Comparison of ENCODE assay signal across 1 fruit fly cellular context in genomic region chrX:11128828-11129227, dm6.
TF ChIP-seq lines count a peak whose summit lies in the region.

TSS of gene SrpRalpha (minus strand) at chrX:11129087.

TF ChIP-seq in whole organism, embryonic, 481 proteins besides CTCF, POLR2A, EP300 and RAD21 (continued from another document):
- TF ChIP-seq CG4328 (GFP tag; optimal IDR thresholded peaks at IDR 0.05; lab: Kevin White, UChicago): no peak
- TF ChIP-seq CG17359 (tag; optimal IDR thresholded peaks at IDR 0.05; lab: Kevin White, UChicago): peak; percentile 14
- TF ChIP-seq vvl (GFP tag; IDR thresholded peaks at IDR 0.05; lab: Robert Waterston, UW): peak; percentile 63; the same call in 1 of the 2 replicates
- no peak for TF ChIP-seq CG18011 (GFP tag; optimal IDR thresholded peaks at IDR 0.05; lab: Kevin White, UChicago)
- TF ChIP-seq sna (GFP tag; IDR thresholded peaks at IDR 0.05; lab: Robert Waterston, UW; ENCODE audit: partially characterized antibody): 0 out of 2 replicates have a peak, but pooled peaks have one; percentile 16
- TF ChIP-seq Bgb (GFP tag; IDR thresholded peaks at IDR 0.05; lab: Robert Waterston, UW; ENCODE audit: partially characterized antibody): peak; percentile 13; the same call in 1 of the 2 replicates
- TF ChIP-seq Lpt (GFP tag; optimal IDR thresholded peaks at IDR 0.05; lab: Kevin White, UChicago): no peak
- 0 out of 3 replicates have a peak, but pooled peaks have one; percentile 24 for TF ChIP-seq so (GFP tag; IDR thresholded peaks at IDR 0.05; lab: Robert Waterston, UW)
- TF ChIP-seq ara (GFP tag; IDR thresholded peaks at IDR 0.05; lab: Robert Waterston, UW): no peak
- TF ChIP-seq salm (tag; optimal IDR thresholded peaks at IDR 0.05; lab: Kevin White, UChicago): no peak
- TF ChIP-seq zfh2 (GFP tag; optimal IDR thresholded peaks at IDR 0.05; lab: Kevin White, UChicago): no peak
- TF ChIP-seq Scr (GFP tag; IDR thresholded peaks at IDR 0.05; lab: Robert Waterston, UW; ENCODE audit: partially characterized antibody): peak; percentile 42; the same call in 1 of the 2 replicates
- peak in 1 of 2 experiments; percentile 5 for TF ChIP-seq Pdp1 (GFP tag; optimal IDR thresholded peaks at IDR 0.05; lab: Kevin White, UChicago)
- TF ChIP-seq E2f2 (GFP tag; IDR thresholded peaks at IDR 0.05; lab: Robert Waterston, UW): peak; percentile 74
- no peak for TF ChIP-seq CG6254 (GFP tag; optimal IDR thresholded peaks at IDR 0.05; lab: Kevin White, UChicago)
- peak; percentile 84 for TF ChIP-seq Sry-δ (GFP tag; optimal IDR thresholded peaks at IDR 0.05; lab: Kevin White, UChicago)
- TF ChIP-seq CG14710 (tag; optimal IDR thresholded peaks at IDR 0.05; lab: Kevin White, UChicago): peak; percentile 59
- no peak for TF ChIP-seq CG15073 (GFP tag; optimal IDR thresholded peaks at IDR 0.05; lab: Kevin White, UChicago)
- peak; percentile 79 for TF ChIP-seq YL-1 (GFP tag; optimal IDR thresholded peaks at IDR 0.05; lab: Kevin White, UChicago)
- TF ChIP-seq Eip74EF (GFP tag; optimal IDR thresholded peaks at IDR 0.05; lab: Kevin White, UChicago): no peak
- TF ChIP-seq knrl (GFP tag; IDR thresholded peaks at IDR 0.05; lab: Robert Waterston, UW; ENCODE audit: partially characterized antibody): peak; percentile 35; the same call in 1 of the 3 replicates
- no peak for TF ChIP-seq CG8089 (GFP tag; optimal IDR thresholded peaks at IDR 0.05; lab: Kevin White, UChicago)
- peak; percentile 71 for TF ChIP-seq Med (GFP tag; lab: Kevin White, UChicago)
- peak; percentile 63 for TF ChIP-seq Dp (GFP tag; optimal IDR thresholded peaks at IDR 0.05; lab: Kevin White, UChicago)
- TF ChIP-seq dati (GFP tag; IDR thresholded peaks at IDR 0.05; lab: Robert Waterston, UW): no peak
- TF ChIP-seq cg (GFP tag; optimal IDR thresholded peaks at IDR 0.05; lab: Kevin White, UChicago): no peak
- no peak for TF ChIP-seq Hr39 (optimal IDR thresholded peaks at IDR 0.05; lab: Kevin White, UChicago)
- TF ChIP-seq zen2 (GFP tag; IDR thresholded peaks at IDR 0.05; lab: Robert Waterston, UW; ENCODE audit: partially characterized antibody): peak; percentile 5; the same call in 2 of the 3 replicates
- TF ChIP-seq CG15269 (tag; optimal IDR thresholded peaks at IDR 0.05; lab: Kevin White, UChicago): no peak
- TF ChIP-seq CG11085 (GFP tag; IDR thresholded peaks at IDR 0.05; lab: Robert Waterston, UW): no peak
- no peak for TF ChIP-seq da (GFP tag; optimal IDR thresholded peaks at IDR 0.05; lab: Kevin White, UChicago)
- TF ChIP-seq dm (GFP tag; optimal IDR thresholded peaks at IDR 0.05; lab: Kevin White, UChicago): peak; percentile 3
- no peak for TF ChIP-seq sob (GFP tag; IDR thresholded peaks at IDR 0.05; lab: Robert Waterston, UW)
- no peak for TF ChIP-seq CG6683 (GFP tag; optimal IDR thresholded peaks at IDR 0.05; lab: Kevin White, UChicago)
- TF ChIP-seq MBD-R2 (GFP tag; IDR thresholded peaks at IDR 0.05; lab: Robert Waterston, UW): peak; percentile 57
- TF ChIP-seq CG2875 (GFP tag; optimal IDR thresholded peaks at IDR 0.05; lab: Kevin White, UChicago): no peak
- no peak for TF ChIP-seq esg (GFP tag; conservative IDR thresholded peaks at IDR 0.05; lab: Robert Waterston, UW)
- peak; percentile 26 for TF ChIP-seq Ets97D (GFP tag; optimal IDR thresholded peaks at IDR 0.05; lab: Kevin White, UChicago)
- no peak for TF ChIP-seq Sox102F (GFP tag; optimal IDR thresholded peaks at IDR 0.05; lab: Kevin White, UChicago)
- peak; percentile 74; the same call in 1 of the 4 replicates for TF ChIP-seq chinmo (GFP tag; IDR thresholded peaks at IDR 0.05; lab: Robert Waterston, UW; ENCODE audit: partially characterized antibody)
- TF ChIP-seq CG3726 (GFP tag; IDR thresholded peaks at IDR 0.05; lab: Robert Waterston, UW): no peak
- TF ChIP-seq CG6689 (GFP tag; IDR thresholded peaks at IDR 0.05; lab: Robert Waterston, UW): no peak
- no peak for TF ChIP-seq Chrac-16 (GFP tag; optimal IDR thresholded peaks at IDR 0.05; lab: Kevin White, UChicago)
- peak; percentile 57; the same call in 2 of the 3 replicates for TF ChIP-seq HLH4C (GFP tag; IDR thresholded peaks at IDR 0.05; lab: Robert Waterston, UW; ENCODE audit: partially characterized antibody)
- TF ChIP-seq CG34224 (GFP tag; IDR thresholded peaks at IDR 0.05; lab: Robert Waterston, UW; ENCODE audit: partially characterized antibody): no peak
- TF ChIP-seq Opbp (GFP tag; IDR thresholded peaks at IDR 0.05; lab: Robert Waterston, UW; ENCODE audit: partially characterized antibody): peak; percentile 66; the same call in 2 of the 3 replicates
- TF ChIP-seq Xbp1 (GFP tag; optimal IDR thresholded peaks at IDR 0.05; lab: Kevin White, UChicago): peak; percentile 56
- no peak for TF ChIP-seq rib (GFP tag; IDR thresholded peaks at IDR 0.05; lab: Robert Waterston, UW)
- peak; percentile 55 for TF ChIP-seq CG13287 (GFP tag; IDR thresholded peaks at IDR 0.05; lab: Robert Waterston, UW; ENCODE audit: partially characterized antibody)
- peak; percentile 29; the same call in 1 of the 2 replicates for TF ChIP-seq nerfin-2 (GFP tag; IDR thresholded peaks at IDR 0.05; lab: Robert Waterston, UW; ENCODE audit: partially characterized antibody)
- peak; percentile 33; the same call in 1 of the 3 replicates for TF ChIP-seq CG16813 (GFP tag; IDR thresholded peaks at IDR 0.05; lab: Robert Waterston, UW; ENCODE audit: partially characterized antibody)
- TF ChIP-seq unc-4 (GFP tag; IDR thresholded peaks at IDR 0.05; lab: Robert Waterston, UW; ENCODE audit: partially characterized antibody): peak; percentile 47; the same call in 1 of the 2 replicates
- TF ChIP-seq CG15696 (tag; optimal IDR thresholded peaks at IDR 0.05; lab: Kevin White, UChicago): no peak
- no peak for TF ChIP-seq Nf-YB (GFP tag; optimal IDR thresholded peaks at IDR 0.05; lab: Kevin White, UChicago)
- TF ChIP-seq NFAT (GFP tag; IDR thresholded peaks at IDR 0.05; lab: Robert Waterston, UW): no peak
- no peak for TF ChIP-seq pfk (GFP tag; optimal IDR thresholded peaks at IDR 0.05; lab: Kevin White, UChicago)
- TF ChIP-seq ham (GFP tag; IDR thresholded peaks at IDR 0.05; lab: Robert Waterston, UW): no peak
- peak; percentile 72 for TF ChIP-seq Dref (GFP tag; IDR thresholded peaks at IDR 0.05; lab: Robert Waterston, UW)
- peak; percentile 20 for TF ChIP-seq CG2116 (GFP tag; optimal IDR thresholded peaks at IDR 0.05; lab: Kevin White, UChicago)
- no peak for TF ChIP-seq cas (GFP tag; IDR thresholded peaks at IDR 0.05; lab: Robert Waterston, UW)
- TF ChIP-seq Kr (GFP tag; optimal IDR thresholded peaks at IDR 0.05; lab: Kevin White, UChicago): no peak
- TF ChIP-seq amos (GFP tag; IDR thresholded peaks at IDR 0.05; lab: Robert Waterston, UW; ENCODE audit: partially characterized antibody): peak; percentile 28; the same call in 1 of the 2 replicates
- peak; percentile 65 for TF ChIP-seq stwl (tag; optimal IDR thresholded peaks at IDR 0.05; lab: Kevin White, UChicago)
- TF ChIP-seq fru (optimal IDR thresholded peaks at IDR 0.05; lab: Kevin White, UChicago): no peak
- TF ChIP-seq disco-r (GFP tag; optimal IDR thresholded peaks at IDR 0.05; lab: Kevin White, UChicago): no peak
- TF ChIP-seq CG18599 (GFP tag; optimal IDR thresholded peaks at IDR 0.05; lab: Kevin White, UChicago): no peak
- TF ChIP-seq CG17186 (GFP tag; optimal IDR thresholded peaks at IDR 0.05; lab: Kevin White, UChicago): no peak
